Worm (Caenorhabditis elegans) whole organism, early embryonic: ENCODE measurements around the gene C50B6.7.

Experiments
- aly-1 ChIP-seq: sonication (generic microtip); optimal IDR thresholded peaks from 2 replicates; lab custom pipeline; 2016; ENCODE audit warnings: missing genetic modification characterization, missing compliant biosample characterization
- ama-1 ChIP-seq: fragments of 150-350 bp; optimal IDR thresholded peaks from 2 replicates; lab custom pipeline; 2014
- ceh-36 ChIP-seq: sonication (generic microtip); optimal IDR thresholded peaks from 2 replicates; lab custom pipeline; 2016; ENCODE audit warnings: missing genetic modification characterization, inconsistent platforms, missing compliant biosample characterization
- flt-1 ChIP-seq: fragments of 200-800 bp; sonication (Bioruptor generic); IDR thresholded peaks from 2 replicates; pipeline ENCODE4 v1.3.6; 2022; ENCODE audit warnings: missing genetic modification characterization, missing compliant biosample characterization
- hmg-4 ChIP-seq: fragments of 200-800 bp; sonication (Bioruptor generic); optimal IDR thresholded peaks from 2 replicates; lab custom pipeline; 2018; ENCODE audit warnings: mild to moderate bottlenecking, missing genetic modification characterization, missing compliant biosample characterization
- tbx-11 ChIP-seq: fragments of 200-800 bp; sonication (Bioruptor generic); IDR thresholded peaks from 2 replicates; pipeline ENCODE4 v1.3.6; 2022; ENCODE audit warnings: missing genetic modification characterization, missing compliant biosample characterization
- tra-4 ChIP-seq: sonication (generic microtip); optimal IDR thresholded peaks from 2 replicates; lab custom pipeline; 2017; ENCODE audit warnings: missing genetic modification characterization, missing compliant biosample characterization

DNA sequence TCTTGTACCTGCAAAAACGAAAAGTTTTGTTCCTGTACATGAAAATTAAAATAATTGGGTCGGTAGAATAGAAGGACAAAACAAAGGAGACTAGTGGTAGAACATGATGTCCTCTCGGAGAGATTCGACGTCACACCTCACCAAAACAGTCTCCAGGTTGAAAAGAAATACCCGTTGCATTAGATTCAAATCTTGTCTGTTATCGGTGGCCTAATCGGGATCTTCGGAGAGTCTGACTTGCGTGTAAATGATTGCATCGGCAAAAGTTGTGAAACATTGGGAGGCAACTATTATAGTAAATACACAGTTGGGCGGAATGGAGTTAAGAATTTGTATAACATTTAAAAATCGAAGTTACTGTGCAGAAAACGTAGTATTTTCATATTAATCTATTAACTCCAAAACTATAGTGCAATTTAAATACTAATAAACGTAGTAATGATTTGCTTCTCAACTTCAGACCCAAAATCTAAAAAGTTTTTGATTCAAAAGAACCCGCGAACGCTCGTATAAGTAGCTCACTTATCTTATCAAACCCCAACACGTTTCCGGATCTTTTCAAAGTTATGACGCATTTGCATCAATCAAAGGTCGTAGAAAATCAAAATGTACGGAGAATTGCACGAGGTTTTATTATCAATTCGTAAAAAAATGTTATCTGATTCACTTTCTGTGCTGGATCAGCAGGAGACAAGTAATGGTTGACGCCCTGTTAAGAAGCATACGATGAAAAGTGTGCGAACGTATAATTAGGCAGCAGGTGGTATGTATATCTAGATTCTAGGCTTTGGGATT lies 8.8 kb upstream of the C50B6.7 start, which contains the start of gene nhr-168:
- TF ChIP-seq tbx-11 (GFP tag; lab: Robert Waterston, UW) (no peak), tra-4 (tag; lab: Kevin White, UChicago) (no peak), flt-1 (no peak), aly-1 (no peak), hmg-4 (no peak), ceh-36 (tag; lab: Kevin White, UChicago) (no peak), ama-1 (no peak)
